Worm (Caenorhabditis elegans): ENCODE data around the gene pde-12.

The pde-12 gene

ce11 chrIII:10880083-10880482, 35.3 kb upstream of the pde-12 start, which contains the start of gene C44B9.3:
C44B9.3 (minus strand) TSS chrIII:10880183.
- TF ChIP-seq ceh-43 (GFP tag; optimal IDR thresholded peaks at IDR 0.05) (no peak), mab-5 (tag; optimal IDR thresholded peaks at IDR 0.05) (no peak), nhr-237 (tag; optimal IDR thresholded peaks at IDR 0.05) (no peak), mep-1 (tag; optimal IDR thresholded peaks at IDR 0.05) (no peak), nhr-2 (tag; optimal IDR thresholded peaks at IDR 0.05) (no peak), snpc-4 (tag; optimal IDR thresholded peaks at IDR 0.05) (no peak), ztf-11 (tag; optimal IDR thresholded peaks at IDR 0.05) (no peak), nhr-12 (tag; optimal IDR thresholded peaks at IDR 0.05) (no peak), bed-3 (GFP tag; optimal IDR thresholded peaks at IDR 0.05) (no peak), elt-3 (tag; optimal IDR thresholded peaks at IDR 0.05) (no peak), hlh-1 (tag; optimal IDR thresholded peaks at IDR 0.05) (no peak), ceh-83 (GFP tag; optimal IDR thresholded peaks at IDR 0.05) (no peak)

DNA sequence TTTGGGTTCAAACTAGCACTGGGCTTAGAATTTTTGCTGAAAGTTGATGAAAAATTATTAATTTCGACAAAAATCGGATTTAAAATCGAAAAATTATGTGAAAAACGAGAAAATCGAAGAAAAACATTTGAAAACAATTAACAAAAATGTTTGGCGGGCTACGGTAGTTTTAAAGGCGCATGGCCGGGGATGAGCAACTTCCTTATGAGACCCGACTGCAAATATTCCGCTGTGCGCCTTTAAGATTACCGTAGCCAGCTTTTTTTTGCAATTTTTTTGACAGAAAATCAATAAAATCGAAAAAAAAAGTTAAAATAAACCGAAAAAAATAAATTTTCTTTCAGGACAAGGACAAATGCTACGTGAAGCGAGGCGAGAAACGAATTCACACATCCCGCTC, 32.7 kb upstream of the pde-12 start:
- TF ChIP-seq flh-1 (GFP tag; optimal IDR thresholded peaks at IDR 0.05) (no peak), nhr-2 (tag; optimal IDR thresholded peaks at IDR 0.05) (no peak), ceh-43 (GFP tag; optimal IDR thresholded peaks at IDR 0.05) (no peak), sptf-1 (tag; optimal IDR thresholded peaks at IDR 0.05) (no peak), mab-5 (tag; optimal IDR thresholded peaks at IDR 0.05) (no peak), bed-3 (GFP tag; optimal IDR thresholded peaks at IDR 0.05) (no peak), nhr-12 (tag; optimal IDR thresholded peaks at IDR 0.05) (no peak), ceh-39 (tag; optimal IDR thresholded peaks at IDR 0.05) (no peak), elt-3 (tag; optimal IDR thresholded peaks at IDR 0.05) (no peak), nhr-28 (tag; optimal IDR thresholded peaks at IDR 0.05) (no peak), ztf-11 (tag; optimal IDR thresholded peaks at IDR 0.05) (no peak), nhr-76 (tag; optimal IDR thresholded peaks at IDR 0.05) (no peak), ham-2 (GFP tag; optimal IDR thresholded peaks at IDR 0.05) (no peak), unc-39 (tag; optimal IDR thresholded peaks at IDR 0.05) (no peak), ces-1 (GFP tag; optimal IDR thresholded peaks at IDR 0.05) (no peak), lin-32 (GFP tag; optimal IDR thresholded peaks at IDR 0.05) (no peak), elt-1 (tag; optimal IDR thresholded peaks at IDR 0.05; ENCODE audit: borderline replicate concordance, insufficient read depth) (no peak), M03D4.4 (tag; optimal IDR thresholded peaks at IDR 0.05) (no peak), zip-8 (tag; optimal IDR thresholded peaks at IDR 0.05) (no peak)

ce11 chrIII:10875132-10875531, 30.3 kb upstream of the pde-12 start, which contains the start of gene C44B9.2:
C44B9.2 (plus strand) TSS chrIII:10875432.
- TF ChIP-seq mep-1 (tag; optimal IDR thresholded peaks at IDR 0.05) = no peak
- no peak for TF ChIP-seq M03D4.4 (tag; optimal IDR thresholded peaks at IDR 0.05)
- TF ChIP-seq elt-3 (tag; optimal IDR thresholded peaks at IDR 0.05) = no peak
- TF ChIP-seq nhr-2 (tag; optimal IDR thresholded peaks at IDR 0.05) = no peak
- no peak for TF ChIP-seq cnd-1 (tag; optimal IDR thresholded peaks at IDR 0.05)
- TF ChIP-seq sem-2 (GFP tag; optimal IDR thresholded peaks at IDR 0.05) = no peak
- TF ChIP-seq mab-5 (tag; optimal IDR thresholded peaks at IDR 0.05) = no peak

- TF ChIP-seq ceh-43 (GFP tag; optimal IDR thresholded peaks at IDR 0.05) (no peak), unc-62 (GFP tag; optimal IDR thresholded peaks at IDR 0.05) (no peak), mab-5 (tag; optimal IDR thresholded peaks at IDR 0.05) (no peak), zip-8 (tag; optimal IDR thresholded peaks at IDR 0.05) (no peak), hlh-1 (tag; optimal IDR thresholded peaks at IDR 0.05) (no peak), ceh-83 (GFP tag; optimal IDR thresholded peaks at IDR 0.05) (no peak), unc-39 (tag; optimal IDR thresholded peaks at IDR 0.05) (no peak), drap-1 (GFP tag; optimal IDR thresholded peaks at IDR 0.05) (no peak), ceh-39 (tag; optimal IDR thresholded peaks at IDR 0.05) (no peak), lin-13 (tag; optimal IDR thresholded peaks at IDR 0.05) (no peak), cnd-1 (tag; optimal IDR thresholded peaks at IDR 0.05) (no peak), ces-1 (GFP tag; optimal IDR thresholded peaks at IDR 0.05) (no peak), nhr-12 (tag; optimal IDR thresholded peaks at IDR 0.05) (no peak), flh-1 (GFP tag; optimal IDR thresholded peaks at IDR 0.05) (no peak), blmp-1 (tag; optimal IDR thresholded peaks at IDR 0.05) (no peak), sem-2 (GFP tag; optimal IDR thresholded peaks at IDR 0.05) (no peak), unc-120 (tag; optimal IDR thresholded peaks at IDR 0.05; ENCODE audit: poor library complexity, severe bottlenecking) (no peak)
These were observed 26.0 kb upstream of the pde-12 start for ce11 chrIII:10870814-10871213.

DNA sequence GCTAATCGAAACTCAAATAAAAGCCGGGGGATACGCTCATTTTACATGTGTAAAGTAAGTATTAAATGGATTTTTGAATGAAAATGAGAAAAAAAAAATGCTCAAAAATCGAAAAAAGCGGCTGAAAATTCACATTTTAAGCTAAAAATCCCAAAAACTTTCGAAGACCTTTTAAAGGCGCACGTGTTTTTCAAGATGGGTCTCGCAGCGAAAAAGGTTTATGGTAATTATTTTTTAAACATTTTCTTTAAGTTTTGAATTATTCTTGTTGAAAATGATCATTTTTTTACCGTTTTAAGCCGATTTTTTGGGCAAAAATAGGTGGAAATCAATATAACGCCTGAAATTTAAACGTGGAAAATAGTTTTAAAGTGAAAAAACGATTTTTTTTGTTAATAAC, 25.3 kb upstream of the pde-12 start:
- TF ChIP-seq lsy-2 (tag; optimal IDR thresholded peaks at IDR 0.05) (no peak), nhr-237 (tag; optimal IDR thresholded peaks at IDR 0.05) (no peak), mep-1 (tag; optimal IDR thresholded peaks at IDR 0.05) (no peak), cnd-1 (tag; optimal IDR thresholded peaks at IDR 0.05) (no peak), mls-2 (tag; optimal IDR thresholded peaks at IDR 0.05) (no peak)

Data from whole organism, mixed stage, embryonic.